Fruit fly (Drosophila melanogaster) whole organism, prepupa: ENCODE data around the gene CG43450.

ENCODE experiments used
- CG3919 ChIP-seq: fragments of 200-800 bp; sonication (Bioruptor generic); optimal IDR thresholded peaks from 3 replicates; lab custom pipeline; 2016; ENCODE audit warnings: missing biosample characterization, missing genetic modification characterization
- CG8319 ChIP-seq: fragments of 200-800 bp; sonication (Bioruptor generic); optimal IDR thresholded peaks from 3 replicates; lab custom pipeline; 2016; ENCODE audit warnings: missing biosample characterization, missing genetic modification characterization
- Eip75B ChIP-seq: fragments of 200-800 bp; sonication (Bioruptor generic); optimal IDR thresholded peaks from 3 replicates; lab custom pipeline; 2016; ENCODE audit warnings: missing biosample characterization, missing genetic modification characterization
- OdsH ChIP-seq: fragments of 200-800 bp; sonication (Bioruptor generic); optimal IDR thresholded peaks from 3 replicates; lab custom pipeline; 2016; ENCODE audit warnings: missing biosample characterization, missing genetic modification characterization
- esn ChIP-seq: fragments of 200-800 bp; sonication (Bioruptor generic); optimal IDR thresholded peaks from 2 replicates; lab custom pipeline; 2016; ENCODE audit warnings: missing biosample characterization, mild to moderate bottlenecking, missing genetic modification characterization, moderate library complexity
- pdm3 ChIP-seq: fragments of 200-800 bp; sonication (Bioruptor generic); optimal IDR thresholded peaks from 3 replicates; lab custom pipeline; 2016; ENCODE audit warnings: missing biosample characterization, missing genetic modification characterization

DNA sequence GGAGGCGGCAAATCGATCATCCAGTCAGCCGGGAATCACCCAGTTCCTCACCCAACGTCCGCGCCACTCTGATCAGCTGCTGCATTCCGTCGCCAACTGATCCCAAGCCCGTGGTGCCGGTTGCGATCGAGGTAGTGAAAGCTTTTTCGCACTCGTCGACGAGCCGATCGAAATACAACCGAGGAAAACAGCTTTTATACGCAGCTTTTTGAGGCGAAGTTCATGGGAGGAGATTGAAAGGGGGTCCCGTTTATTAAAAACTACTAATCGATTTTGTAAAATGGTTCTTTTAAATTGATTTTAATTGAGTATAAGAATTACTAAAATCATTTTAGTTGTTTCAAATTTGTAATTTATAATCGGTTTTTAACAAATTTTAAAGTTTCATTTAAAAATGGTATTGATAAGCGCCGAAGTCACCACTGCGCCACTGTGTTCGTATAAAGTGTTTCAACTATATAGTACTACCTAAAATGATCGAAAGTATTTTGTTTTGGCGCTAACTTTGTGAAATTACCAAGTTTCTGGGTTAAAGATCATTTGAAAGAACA is 26.3 kb downstream of the CG43450 start, which contains the start of gene CG4860:
- TF ChIP-seq OdsH (peak; percentile 89), Eip75B (GFP tag; lab: Kevin White, UChicago) (peak; percentile 91), pdm3 (GFP tag; lab: Kevin White, UChicago) (peak; percentile 89), esn (GFP tag; lab: Kevin White, UChicago) (peak; percentile 94), CG3919 (GFP tag; lab: Kevin White, UChicago) (peak; percentile 90), CG8319 (GFP tag; lab: Kevin White, UChicago) (peak; percentile 75)
